Fruit fly (Drosophila melanogaster): ENCODE results near the gene sgl.
A peak's percentile ranks its signal among the peaks of the same experiment; 100 is the strongest.

sgl gene

dm6 chr3L:6964488-6965152 is at the start of gene sgl (continued):
- TF ChIP-seq CG11247 (GFP tag; IDR thresholded peaks at IDR 0.05) (peak; percentile 36; the same call in 1 of the 2 replicates), CG7556 (GFP tag; optimal IDR thresholded peaks at IDR 0.05) (no peak), tap (tag; optimal IDR thresholded peaks at IDR 0.05) (no peak), trem (tag; optimal IDR thresholded peaks at IDR 0.05) (peak; percentile 87), CG17186 (GFP tag; optimal IDR thresholded peaks at IDR 0.05) (no peak), rib (GFP tag; IDR thresholded peaks at IDR 0.05) (peak; percentile 92), CG15479 (GFP tag; optimal IDR thresholded peaks at IDR 0.05) (peak; percentile 42), CG8359 (GFP tag; optimal IDR thresholded peaks at IDR 0.05; ENCODE audit: borderline replicate concordance) (no peak), CG16779 (GFP tag; IDR thresholded peaks at IDR 0.05) (0 out of 2 replicates have a peak, but pooled peaks have one; percentile 34), chif (GFP tag; optimal IDR thresholded peaks at IDR 0.05) (no peak), CG1832 (GFP tag; optimal IDR thresholded peaks at IDR 0.05) (no peak), CG12071 (GFP tag; optimal IDR thresholded peaks at IDR 0.05) (peak; percentile 3), fd3F (GFP tag; optimal IDR thresholded peaks at IDR 0.05) (no peak), pzg (GFP tag; optimal IDR thresholded peaks at IDR 0.05) (peak; percentile 82), CG17568 (GFP tag; optimal IDR thresholded peaks at IDR 0.05) (peak; percentile 42), Sin3A (optimal IDR thresholded peaks at IDR 0.05) (peak; percentile 20), CG3407 (GFP tag; optimal IDR thresholded peaks at IDR 0.05) (no peak), jumu (GFP tag; optimal IDR thresholded peaks at IDR 0.05) (no peak), Mes4 (GFP tag; optimal IDR thresholded peaks at IDR 0.05) (no peak), CG30020 (tag; optimal IDR thresholded peaks at IDR 0.05) (peak; percentile 30), CG4820 (GFP tag; optimal IDR thresholded peaks at IDR 0.05) (no peak), CG8388 (GFP tag; optimal IDR thresholded peaks at IDR 0.05) (no peak), row (GFP tag; IDR thresholded peaks at IDR 0.05) (peak; percentile 83), Fer1 (GFP tag; optimal IDR thresholded peaks at IDR 0.05) (peak; percentile 73), E2f1 (GFP tag; IDR thresholded peaks at IDR 0.05) (no peak), CG2875 (GFP tag; optimal IDR thresholded peaks at IDR 0.05) (no peak), bcd (GFP tag; optimal IDR thresholded peaks at IDR 0.05) (no peak), CG13775 (GFP tag; optimal IDR thresholded peaks at IDR 0.05) (peak; percentile 0), CG8290 (GFP tag; optimal IDR thresholded peaks at IDR 0.05) (peak; percentile 76), CG8290 (tag; optimal IDR thresholded peaks at IDR 0.05) (peak; percentile 69 to 81), CG6791 (GFP tag; IDR thresholded peaks at IDR 0.05; ENCODE audit: partially characterized antibody) (peak; percentile 68; the same call in 1 of the 3 replicates), CG34422 (GFP tag; IDR thresholded peaks at IDR 0.05) (peak; percentile 91), CG12155 (GFP tag; optimal IDR thresholded peaks at IDR 0.05) (no peak), sqz (GFP tag; optimal IDR thresholded peaks at IDR 0.05) (peak; percentile 81), Nf-YB (GFP tag; optimal IDR thresholded peaks at IDR 0.05) (peak; percentile 99), H15 (GFP tag; IDR thresholded peaks at IDR 0.05) (no peak), CTCF (GFP tag; optimal IDR thresholded peaks at IDR 0.05) (no peak), CG18764 (GFP tag; optimal IDR thresholded peaks at IDR 0.05) (no peak), Fer2 (tag; optimal IDR thresholded peaks at IDR 0.05) (no peak), CG7271 (tag; optimal IDR thresholded peaks at IDR 0.05) (no peak)

dm6 chr3L:7013568-7014305 is 49.2 kb upstream of the sgl start:
- TF ChIP-seq btn (GFP tag; optimal IDR thresholded peaks at IDR 0.05), result no peak
- TF ChIP-seq D19B (GFP tag; optimal IDR thresholded peaks at IDR 0.05), result no peak
- TF ChIP-seq fru (optimal IDR thresholded peaks at IDR 0.05), result no peak
- TF ChIP-seq CG17829 (tag; optimal IDR thresholded peaks at IDR 0.05), result peak; percentile 13
- no peak for TF ChIP-seq CG7357 (GFP tag; IDR thresholded peaks at IDR 0.05)
- TF ChIP-seq usp (GFP tag; optimal IDR thresholded peaks at IDR 0.05), result no peak
- TF ChIP-seq bsh (GFP tag; optimal IDR thresholded peaks at IDR 0.05), result peak in 1 of 2 experiments; percentile 21
- TF ChIP-seq NC2β (GFP tag; optimal IDR thresholded peaks at IDR 0.05), result no peak
- no peak for TF ChIP-seq CG11398 (GFP tag; optimal IDR thresholded peaks at IDR 0.05)
- TF ChIP-seq CG2678 (tag; optimal IDR thresholded peaks at IDR 0.05), result peak; percentile 16
- no peak for TF ChIP-seq HmgZ (tag; optimal IDR thresholded peaks at IDR 0.05)
- TF ChIP-seq zen (tag; optimal IDR thresholded peaks at IDR 0.05), result no peak

Measured in whole organism, embryonic.